Worm (Caenorhabditis elegans) whole organism, L4/young adult: ENCODE measurements around the gene mrps-34.

Experiments
- W03F9.2 ChIP-seq: fragments of 150-350 bp; optimal IDR thresholded peaks from 2 replicates; lab custom pipeline; 2014; ENCODE audit warnings: missing biosample characterization, missing genetic modification characterization
- dao-5 ChIP-seq: sonication (generic microtip); optimal IDR thresholded peaks from 2 replicates; lab custom pipeline; 2016; ENCODE audit warnings: missing genotype, missing genetic modification characterization, moderate library complexity, missing compliant biosample characterization
- him-1 ChIP-seq: sonication (generic microtip); optimal IDR thresholded peaks from 2 replicates; lab custom pipeline; 2016; ENCODE audit warnings: missing genotype, missing genetic modification reagents, missing genetic modification characterization, missing compliant biosample characterization

DNA sequence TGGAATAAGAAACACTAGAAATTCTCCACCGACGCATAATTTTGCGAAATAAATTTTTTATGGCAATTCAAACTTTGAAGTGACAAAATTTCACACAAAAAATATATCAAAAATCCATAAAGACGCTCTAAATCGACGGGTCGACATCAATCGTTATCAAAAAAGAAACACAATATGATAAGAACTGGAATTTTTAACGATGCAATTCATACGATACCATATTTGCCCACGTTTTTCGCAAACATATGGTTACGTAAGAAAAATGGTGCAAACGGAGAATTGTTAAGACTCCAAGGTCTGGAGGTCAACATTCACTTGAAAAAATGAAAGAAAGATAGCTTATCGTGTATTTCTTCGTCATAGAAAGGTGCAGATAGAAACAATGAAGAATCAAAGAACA is 36.1 kb downstream of the mrps-34 start:
- no peak for TF ChIP-seq W03F9.2
- TF ChIP-seq dao-5 (tag; lab: Kevin White, UChicago): no peak
- no peak for TF ChIP-seq him-1 (tag; lab: Kevin White, UChicago)
